Worm (Caenorhabditis elegans): ENCODE results near the gene ceh-60.

ceh-60 gene

DNA sequence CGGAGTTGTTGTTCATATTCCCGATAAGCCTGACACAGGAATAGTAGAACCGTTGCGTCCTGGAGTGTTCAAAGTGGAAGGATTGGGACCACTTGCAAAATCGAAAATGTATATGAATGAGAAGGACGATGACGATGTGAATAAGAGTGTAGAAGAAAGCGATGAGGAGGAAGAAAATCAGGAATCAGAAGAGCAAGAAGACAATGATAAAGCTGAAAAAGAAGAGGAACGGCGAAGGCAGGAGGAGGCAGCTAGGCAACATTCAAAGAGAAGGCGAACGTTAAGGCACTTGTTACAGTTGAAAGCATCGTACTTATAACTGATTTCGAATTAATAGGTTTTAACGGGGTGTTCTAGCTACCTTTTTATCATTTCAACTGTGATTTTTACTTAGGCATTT is 13.7 kb upstream of the ceh-60 start:
- TF ChIP-seq tab-1 (GFP tag; IDR thresholded peaks at IDR 0.05) (no peak), klf-2 (GFP tag; conservative IDR thresholded peaks at IDR 0.05) (no peak), med-1 (GFP tag; optimal IDR thresholded peaks at IDR 0.05; ENCODE audit: insufficient read depth) (no peak), ztf-29 (GFP tag; IDR thresholded peaks at IDR 0.05) (no peak), T22C8.4 (GFP tag; IDR thresholded peaks at IDR 0.05) (no peak), flt-1 (GFP tag; IDR thresholded peaks at IDR 0.05) (no peak), cog-1 (tag; optimal IDR thresholded peaks at IDR 0.05) (no peak), ztf-23 (GFP tag; IDR thresholded peaks at IDR 0.05) (no peak), ref-1 (GFP tag; conservative IDR thresholded peaks at IDR 0.05) (no peak)

DNA sequence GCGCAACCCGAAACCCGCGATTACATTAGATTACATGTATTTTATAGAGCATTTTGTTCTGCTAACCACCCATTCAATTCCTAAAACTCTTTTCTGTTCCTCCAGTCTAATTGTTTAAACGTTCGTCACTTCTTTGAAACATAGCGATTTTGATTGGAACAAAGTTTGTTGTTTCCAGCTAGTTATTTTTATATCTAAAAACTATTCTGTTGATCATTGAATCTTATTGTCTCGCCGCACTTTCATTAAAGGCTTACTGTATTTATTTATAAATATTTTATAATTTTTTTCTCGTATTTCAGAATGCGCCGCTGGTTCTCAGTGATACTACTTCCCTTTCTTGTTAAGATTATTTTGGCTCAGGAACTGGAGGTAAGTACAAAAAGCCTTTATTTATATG is 12.7 kb upstream of the ceh-60 start, which contains the start of gene T14E8.2:
Gene T14E8.2 (plus strand): TSS at position 301 of the 400 bp plus-strand sequence.
- TF ChIP-seq ztf-29 (GFP tag; IDR thresholded peaks at IDR 0.05) (no peak), ztf-23 (GFP tag; IDR thresholded peaks at IDR 0.05) (no peak), med-1 (GFP tag; optimal IDR thresholded peaks at IDR 0.05; ENCODE audit: insufficient read depth) (no peak), tab-1 (GFP tag; IDR thresholded peaks at IDR 0.05) (no peak), flt-1 (GFP tag; IDR thresholded peaks at IDR 0.05) (no peak), ref-1 (GFP tag; conservative IDR thresholded peaks at IDR 0.05) (no peak), cog-1 (tag; optimal IDR thresholded peaks at IDR 0.05) (no peak), T22C8.4 (GFP tag; IDR thresholded peaks at IDR 0.05) (no peak), klf-2 (GFP tag; conservative IDR thresholded peaks at IDR 0.05) (no peak)

DNA sequence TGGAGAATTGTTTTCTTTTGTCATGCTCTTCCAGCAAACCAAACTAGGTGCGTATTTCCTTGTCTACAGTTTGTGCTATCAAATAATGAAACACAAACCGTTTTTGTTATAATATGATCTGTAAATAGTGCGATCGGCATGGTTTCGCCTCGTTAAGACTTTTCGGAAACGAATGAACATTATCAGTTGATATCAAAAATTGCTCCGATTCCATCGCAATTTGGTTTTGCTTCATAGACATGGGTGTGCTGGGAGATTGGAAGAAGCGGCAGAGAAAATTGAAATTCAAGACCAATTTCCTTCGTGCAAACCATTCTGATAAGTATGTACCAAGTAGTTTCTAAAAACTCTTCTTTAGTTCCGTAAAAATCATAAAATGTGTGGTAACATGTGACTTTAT is 8.1 kb upstream of the ceh-60 start:
- TF ChIP-seq ref-1 (GFP tag; conservative IDR thresholded peaks at IDR 0.05) = no peak
- no peak for TF ChIP-seq T22C8.4 (GFP tag; IDR thresholded peaks at IDR 0.05)

DNA sequence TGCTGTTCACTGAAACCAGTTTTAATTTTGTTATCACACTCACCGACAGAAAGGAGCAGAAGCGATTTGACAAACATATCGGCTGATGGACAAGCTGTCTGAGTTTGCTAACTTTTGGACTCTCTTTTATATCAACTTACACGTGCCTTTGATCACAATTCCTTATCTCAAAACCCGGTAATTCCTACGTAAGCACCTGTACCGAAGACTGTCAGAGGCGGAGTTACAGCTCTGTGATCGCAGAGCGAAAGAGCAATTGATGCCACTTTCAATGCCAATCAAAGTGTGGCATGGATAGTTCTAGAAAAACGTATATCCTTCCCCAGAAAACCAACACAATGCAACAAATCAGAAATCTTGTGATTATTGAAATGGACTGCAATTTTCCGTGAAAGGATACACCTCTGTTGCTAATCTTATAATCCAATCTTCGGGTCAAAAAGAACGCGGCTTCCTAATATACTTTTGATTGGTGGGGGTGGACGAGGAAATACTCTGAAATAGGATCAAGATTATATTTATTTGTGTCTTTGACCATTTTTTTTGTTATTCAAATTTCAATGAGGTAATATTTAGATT is 6.8 kb upstream of the ceh-60 start, which contains the start of gene ilys-5:
Gene ilys-5 (minus strand): TSS at position 140 of the 579 bp plus-strand sequence.
- TF ChIP-seq T22C8.4 (GFP tag; IDR thresholded peaks at IDR 0.05) = no peak
- no peak for TF ChIP-seq flt-1 (GFP tag; IDR thresholded peaks at IDR 0.05)
- no peak for TF ChIP-seq klf-2 (GFP tag; conservative IDR thresholded peaks at IDR 0.05)
- TF ChIP-seq ztf-29 (GFP tag; IDR thresholded peaks at IDR 0.05) = no peak
- no peak for TF ChIP-seq ref-1 (GFP tag; conservative IDR thresholded peaks at IDR 0.05)
- TF ChIP-seq med-1 (GFP tag; optimal IDR thresholded peaks at IDR 0.05; ENCODE audit: insufficient read depth) = no peak
- TF ChIP-seq cog-1 (tag; optimal IDR thresholded peaks at IDR 0.05) = no peak
- TF ChIP-seq ztf-23 (GFP tag; IDR thresholded peaks at IDR 0.05) = no peak
- TF ChIP-seq tab-1 (GFP tag; IDR thresholded peaks at IDR 0.05) = no peak

DNA sequence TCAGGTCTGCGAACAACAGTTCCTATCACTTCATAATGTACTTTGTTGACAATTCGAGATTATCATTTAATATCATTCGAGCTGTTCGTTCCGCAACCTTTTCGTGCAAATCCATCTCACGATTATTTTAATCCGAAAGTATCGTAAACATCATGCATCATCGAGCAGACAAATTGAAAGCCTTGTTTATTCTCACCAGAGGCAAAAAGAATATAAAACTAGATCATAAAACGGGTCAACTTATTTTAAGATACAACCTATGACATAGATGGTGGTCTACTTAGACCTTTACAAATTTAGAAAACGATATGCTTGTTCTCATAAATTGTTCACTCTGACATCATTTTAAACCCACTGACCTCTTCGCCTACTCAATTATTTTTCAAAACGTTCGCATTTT is 3.1 kb upstream of the ceh-60 start:
- TF ChIP-seq tab-1 (GFP tag; IDR thresholded peaks at IDR 0.05) = no peak
- no peak for TF ChIP-seq flt-1 (GFP tag; IDR thresholded peaks at IDR 0.05)
- no peak for TF ChIP-seq ztf-23 (GFP tag; IDR thresholded peaks at IDR 0.05)
- TF ChIP-seq klf-2 (GFP tag; conservative IDR thresholded peaks at IDR 0.05) = no peak
- no peak for TF ChIP-seq ztf-29 (GFP tag; IDR thresholded peaks at IDR 0.05)

DNA sequence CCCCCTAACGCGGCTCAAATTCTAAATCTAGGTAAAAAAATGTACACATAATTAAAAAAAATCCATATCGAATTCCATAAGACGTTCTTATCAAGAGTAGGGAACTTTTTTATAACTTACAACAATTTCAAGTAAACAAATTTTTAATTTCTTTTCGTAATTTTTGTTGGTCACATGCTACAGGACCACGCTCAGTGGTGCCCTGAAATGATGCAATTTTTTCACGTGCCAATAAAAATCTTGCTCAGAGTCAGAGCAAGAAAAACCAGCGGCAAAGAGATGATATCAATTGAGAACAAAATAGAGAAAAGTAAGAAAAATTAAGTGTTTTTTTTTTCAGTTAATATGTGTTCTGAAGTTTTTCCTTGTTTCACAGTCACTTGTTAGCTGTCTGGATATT is 1.9 kb upstream of the ceh-60 start:
- TF ChIP-seq T22C8.4 (GFP tag; IDR thresholded peaks at IDR 0.05) (no peak), ztf-29 (GFP tag; IDR thresholded peaks at IDR 0.05) (no peak), ztf-23 (GFP tag; IDR thresholded peaks at IDR 0.05) (no peak), tab-1 (GFP tag; IDR thresholded peaks at IDR 0.05) (no peak), cog-1 (tag; optimal IDR thresholded peaks at IDR 0.05) (no peak), ref-1 (GFP tag; conservative IDR thresholded peaks at IDR 0.05) (no peak), flt-1 (GFP tag; IDR thresholded peaks at IDR 0.05) (no peak), klf-2 (GFP tag; conservative IDR thresholded peaks at IDR 0.05) (no peak), med-1 (GFP tag; optimal IDR thresholded peaks at IDR 0.05; ENCODE audit: insufficient read depth) (no peak)

DNA sequence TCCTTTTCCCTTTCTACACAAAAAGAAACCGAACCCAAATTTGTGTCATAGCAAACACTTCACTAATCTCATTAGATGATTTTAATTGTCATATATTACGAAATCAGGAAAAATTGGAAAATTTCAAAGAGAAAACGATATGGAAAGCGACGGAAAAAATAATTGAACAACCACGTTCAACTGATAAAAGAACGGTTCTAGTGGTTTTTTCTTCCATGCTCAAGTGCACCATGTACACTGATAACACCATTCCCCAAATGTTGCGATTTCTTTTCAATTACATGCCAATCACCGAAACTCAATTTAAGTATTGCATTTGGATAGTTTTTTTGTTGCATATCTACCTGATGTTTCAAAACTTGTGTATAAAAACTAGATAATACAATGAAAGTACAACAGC is 645 bp upstream of the ceh-60 start:
- TF ChIP-seq ref-1 (GFP tag; conservative IDR thresholded peaks at IDR 0.05) (no peak), flt-1 (GFP tag; IDR thresholded peaks at IDR 0.05) (no peak), med-1 (GFP tag; optimal IDR thresholded peaks at IDR 0.05; ENCODE audit: insufficient read depth) (no peak), T22C8.4 (GFP tag; IDR thresholded peaks at IDR 0.05) (no peak), ztf-23 (GFP tag; IDR thresholded peaks at IDR 0.05) (no peak), cog-1 (tag; optimal IDR thresholded peaks at IDR 0.05) (no peak), klf-2 (GFP tag; conservative IDR thresholded peaks at IDR 0.05) (no peak), tab-1 (GFP tag; IDR thresholded peaks at IDR 0.05) (no peak), ztf-29 (GFP tag; IDR thresholded peaks at IDR 0.05) (no peak)

DNA sequence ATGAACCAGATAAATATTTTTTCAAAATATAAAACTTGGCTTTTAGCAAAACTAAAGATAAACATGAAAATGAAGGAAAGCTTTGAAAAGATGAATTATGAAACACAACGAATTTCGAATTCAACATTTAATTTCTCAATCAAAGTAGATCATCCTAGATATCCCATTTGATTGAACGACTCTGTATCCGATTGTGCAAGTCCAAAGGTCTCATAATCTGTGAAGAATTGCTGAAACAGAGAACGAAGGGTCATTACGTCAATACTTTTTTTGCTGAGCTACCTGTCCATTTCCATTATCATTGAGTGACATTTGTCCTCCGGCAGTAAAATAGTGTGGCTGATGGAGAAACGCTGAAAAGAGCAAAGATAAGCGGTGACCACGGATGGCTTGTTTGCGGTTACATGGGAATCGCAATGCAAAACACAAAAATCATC is 7.3 kb downstream of the ceh-60 start:
- no peak for TF ChIP-seq med-1 (GFP tag; optimal IDR thresholded peaks at IDR 0.05; ENCODE audit: insufficient read depth)
- no peak for TF ChIP-seq ztf-23 (GFP tag; IDR thresholded peaks at IDR 0.05)
- no peak for TF ChIP-seq ztf-29 (GFP tag; IDR thresholded peaks at IDR 0.05)
- TF ChIP-seq ref-1 (GFP tag; conservative IDR thresholded peaks at IDR 0.05) = no peak
- no peak for TF ChIP-seq tab-1 (GFP tag; IDR thresholded peaks at IDR 0.05)
- no peak for TF ChIP-seq cog-1 (tag; optimal IDR thresholded peaks at IDR 0.05)
- TF ChIP-seq T22C8.4 (GFP tag; IDR thresholded peaks at IDR 0.05) = no peak
- no peak for TF ChIP-seq klf-2 (GFP tag; conservative IDR thresholded peaks at IDR 0.05)
- TF ChIP-seq flt-1 (GFP tag; IDR thresholded peaks at IDR 0.05) = no peak

DNA sequence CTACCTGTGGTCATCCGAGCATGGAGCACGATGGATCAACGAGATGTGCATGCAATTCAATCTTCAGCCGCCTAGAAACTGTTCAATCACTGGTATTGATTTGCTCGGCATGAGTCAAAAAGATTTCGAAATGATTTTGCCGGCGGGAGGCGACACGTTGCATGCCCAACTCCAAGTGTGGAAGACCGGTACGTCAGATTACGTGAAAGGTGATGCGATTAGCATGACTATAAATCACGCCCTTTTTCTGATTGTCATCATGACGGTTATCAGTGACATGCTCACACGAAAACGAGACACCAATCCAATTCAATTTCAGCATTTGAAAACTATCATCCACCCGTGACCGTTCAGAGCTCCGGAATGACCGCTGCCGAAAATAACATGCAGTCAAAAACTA is 9.3 kb downstream of the ceh-60 start:
- TF ChIP-seq klf-2 (GFP tag; conservative IDR thresholded peaks at IDR 0.05) = no peak

DNA sequence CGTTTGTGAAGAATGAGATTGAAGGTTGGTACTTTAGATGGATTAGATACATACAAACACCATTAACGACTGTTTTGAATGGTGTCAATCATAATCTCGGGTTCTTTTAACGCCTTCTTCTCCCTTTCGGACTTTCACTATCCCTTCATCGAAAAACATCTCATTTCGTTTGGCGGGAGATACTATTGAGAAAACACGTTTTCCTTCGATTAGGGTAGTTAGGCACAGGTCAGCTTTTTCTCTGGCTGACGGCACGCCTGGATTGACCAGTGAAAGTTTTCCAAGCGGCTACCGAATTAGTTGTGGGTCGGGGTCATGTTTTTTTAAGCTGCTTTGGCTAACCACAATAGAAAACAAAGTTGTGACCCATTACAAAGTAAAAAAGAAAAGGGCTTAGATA is 10.0 kb downstream of the ceh-60 start:
- no peak for TF ChIP-seq ztf-23 (GFP tag; IDR thresholded peaks at IDR 0.05)
- no peak for TF ChIP-seq tab-1 (GFP tag; IDR thresholded peaks at IDR 0.05)
- no peak for TF ChIP-seq cog-1 (tag; optimal IDR thresholded peaks at IDR 0.05)
- TF ChIP-seq ztf-29 (GFP tag; IDR thresholded peaks at IDR 0.05) = no peak
- TF ChIP-seq ref-1 (GFP tag; conservative IDR thresholded peaks at IDR 0.05) = no peak
- no peak for TF ChIP-seq T22C8.4 (GFP tag; IDR thresholded peaks at IDR 0.05)
- no peak for TF ChIP-seq klf-2 (GFP tag; conservative IDR thresholded peaks at IDR 0.05)
- TF ChIP-seq flt-1 (GFP tag; IDR thresholded peaks at IDR 0.05) = no peak
- no peak for TF ChIP-seq med-1 (GFP tag; optimal IDR thresholded peaks at IDR 0.05; ENCODE audit: insufficient read depth)

Data from whole organism, midembryonic.